Fruit fly (Drosophila melanogaster): ENCODE results near the gene Nep6.

Gene Nep6

DNA sequence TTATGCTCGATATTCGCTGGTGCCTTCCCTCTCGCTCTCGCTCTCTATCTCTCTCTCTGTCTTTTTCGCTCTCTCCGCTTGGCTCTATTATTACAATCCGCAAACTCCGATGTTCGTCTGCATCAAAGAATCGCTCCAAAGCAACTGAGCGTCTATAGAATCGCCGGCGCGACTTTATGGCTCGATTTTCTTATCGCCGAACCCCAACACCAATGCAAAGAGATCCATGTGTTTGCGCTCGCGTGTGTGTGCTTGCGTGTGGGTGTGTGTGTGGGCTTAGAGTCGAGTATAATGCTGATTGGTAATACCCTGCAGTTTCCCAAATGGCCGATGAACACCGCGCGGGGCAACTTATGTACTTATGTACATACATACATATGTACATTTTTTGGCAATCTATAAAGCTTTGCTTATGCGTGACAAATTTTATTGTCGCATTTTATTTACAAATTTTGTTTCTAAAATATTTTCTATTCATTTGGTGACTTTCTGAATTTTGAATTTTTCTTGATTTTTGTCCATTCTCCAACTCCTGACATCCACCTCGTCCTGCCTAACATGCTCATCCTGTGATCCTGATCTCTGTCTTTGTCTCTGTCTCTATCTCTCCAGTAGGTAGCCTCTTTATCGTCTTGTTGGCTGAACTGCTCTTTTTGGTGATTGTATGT lies 40.9 kb upstream of the Nep6 start, which contains the start of gene Paics:
Gene Paics (minus strand): TSS at position 152 of the 668 bp plus-strand sequence.
- no peak for TF ChIP-seq fd85E (GFP tag; optimal IDR thresholded peaks at IDR 0.05)
- TF ChIP-seq CG9139 (GFP tag; optimal IDR thresholded peaks at IDR 0.05), result peak; percentile 4
- peak; percentile 96 for TF ChIP-seq Eip78C (GFP tag)
- TF ChIP-seq CG11762 (GFP tag; optimal IDR thresholded peaks at IDR 0.05; ENCODE audit: insufficient read depth), result peak; percentile 6
- peak; percentile 69 for TF ChIP-seq Hr4 (GFP tag; optimal IDR thresholded peaks at IDR 0.05)
- peak; percentile 69 for TF ChIP-seq CG32006 (GFP tag; optimal IDR thresholded peaks at IDR 0.05)
- TF ChIP-seq topi (GFP tag; optimal IDR thresholded peaks at IDR 0.05), result peak; percentile 61
- TF ChIP-seq CG6854 (GFP tag; optimal IDR thresholded peaks at IDR 0.05), result no peak
- TF ChIP-seq CG8119 (GFP tag; IDR thresholded peaks at IDR 0.05), result peak; percentile 58; the same call in 2 of the 3 replicates
- peak; percentile 43 for TF ChIP-seq Hr39 (GFP tag; optimal IDR thresholded peaks at IDR 0.05)
- no peak for TF ChIP-seq Ets21C (GFP tag; optimal IDR thresholded peaks at IDR 0.05)
- peak; percentile 61 for TF ChIP-seq CG10669 (GFP tag; optimal IDR thresholded peaks at IDR 0.05)
- peak; percentile 34 for TF ChIP-seq CG6792 (GFP tag; optimal IDR thresholded peaks at IDR 0.05)
- peak; percentile 25 for TF ChIP-seq CG4318 (GFP tag; optimal IDR thresholded peaks at IDR 0.05)
- TF ChIP-seq Sox15 (GFP tag; optimal IDR thresholded peaks at IDR 0.05), result peak; percentile 32
- no peak for TF ChIP-seq CG11294 (GFP tag; IDR thresholded peaks at IDR 0.05)
- peak; percentile 44 for TF ChIP-seq Ets96B (tag; optimal IDR thresholded peaks at IDR 0.05)
- peak; percentile 52 for TF ChIP-seq CG6808 (GFP tag; optimal IDR thresholded peaks at IDR 0.05)
- peak; percentile 4 for TF ChIP-seq fkh (GFP tag; optimal IDR thresholded peaks at IDR 0.05)
- TF ChIP-seq svp (GFP tag), result peak; percentile 93
- peak; percentile 40 for TF ChIP-seq Smox (GFP tag; optimal IDR thresholded peaks at IDR 0.05)
- peak; percentile 39 for TF ChIP-seq CG8632 (GFP tag; optimal IDR thresholded peaks at IDR 0.05)
- peak; percentile 33 for TF ChIP-seq pdm3 (GFP tag; optimal IDR thresholded peaks at IDR 0.05)
- peak; percentile 55 for TF ChIP-seq esn (GFP tag; optimal IDR thresholded peaks at IDR 0.05)
- peak; percentile 47; the same call in 1 of the 3 replicates for TF ChIP-seq CG6163 (GFP tag; IDR thresholded peaks at IDR 0.05)
- peak; percentile 64 for TF ChIP-seq Met (GFP tag; optimal IDR thresholded peaks at IDR 0.05)
- peak; percentile 56; the same call in 1 of the 2 replicates for TF ChIP-seq CG15336 (GFP tag; IDR thresholded peaks at IDR 0.05)
- peak; percentile 18 for TF ChIP-seq Sox102F (GFP tag; optimal IDR thresholded peaks at IDR 0.05)
- no peak for TF ChIP-seq dac (GFP tag; optimal IDR thresholded peaks at IDR 0.05)
- no peak for TF ChIP-seq Eip93F (GFP tag; optimal IDR thresholded peaks at IDR 0.05)
- peak; percentile 77 for TF ChIP-seq Eip75B (GFP tag; optimal IDR thresholded peaks at IDR 0.05)
- TF ChIP-seq Hr38 (GFP tag; optimal IDR thresholded peaks at IDR 0.05), result no peak
- peak; percentile 76 for TF ChIP-seq acj6 (GFP tag; optimal IDR thresholded peaks at IDR 0.05)
- no peak for TF ChIP-seq CG1621 (tag; optimal IDR thresholded peaks at IDR 0.05)
- TF ChIP-seq achi (GFP tag; optimal IDR thresholded peaks at IDR 0.05), result peak; percentile 50
- TF ChIP-seq spab (GFP tag; optimal IDR thresholded peaks at IDR 0.05), result peak; percentile 48
- peak; percentile 43 for TF ChIP-seq CG3919 (GFP tag; optimal IDR thresholded peaks at IDR 0.05)
- TF ChIP-seq net (GFP tag; optimal IDR thresholded peaks at IDR 0.05), result no peak
- TF ChIP-seq CG8319 (GFP tag; optimal IDR thresholded peaks at IDR 0.05), result peak; percentile 15
- TF ChIP-seq CG16779 (tag; optimal IDR thresholded peaks at IDR 0.05), result peak; percentile 55
- no peak for TF ChIP-seq CG6276 (GFP tag; optimal IDR thresholded peaks at IDR 0.05)
- peak; percentile 23 for TF ChIP-seq CG34406 (GFP tag; optimal IDR thresholded peaks at IDR 0.05)
- TF ChIP-seq cyc (GFP tag; optimal IDR thresholded peaks at IDR 0.05), result peak; percentile 42
- TF ChIP-seq vri (GFP tag; optimal IDR thresholded peaks at IDR 0.05), result no peak
- peak; percentile 69 for TF ChIP-seq lz (GFP tag; optimal IDR thresholded peaks at IDR 0.05)
- TF ChIP-seq CG3032 (tag; optimal IDR thresholded peaks at IDR 0.05), result peak; percentile 75
- no peak for TF ChIP-seq Lpt (GFP tag; optimal IDR thresholded peaks at IDR 0.05)
- peak; percentile 56 for TF ChIP-seq OdsH (GFP tag; optimal IDR thresholded peaks at IDR 0.05)
- peak; percentile 46 for TF ChIP-seq Sox14 (GFP tag; optimal IDR thresholded peaks at IDR 0.05)
- peak; percentile 41 for TF ChIP-seq Gug (GFP tag; IDR thresholded peaks at IDR 0.05)
- TF ChIP-seq Blimp-1 (GFP tag; optimal IDR thresholded peaks at IDR 0.05), result no peak
- TF ChIP-seq CG11902 (GFP tag; optimal IDR thresholded peaks at IDR 0.05), result no peak

Measured in whole organism, prepupa.